Worm (Caenorhabditis elegans) whole organism, late embryonic: ENCODE data around the gene F55G11.2.
A peak's percentile ranks its signal among the peaks of the same experiment; 100 is the strongest.

Source experiments
- F13H6.1 ChIP-seq: sonication (generic microtip); optimal IDR thresholded peaks from 2 replicates; lab custom pipeline; 2016; ENCODE audit warnings: missing genetic modification characterization, missing compliant biosample characterization
- K02D7.2 ChIP-seq: sonication (generic microtip); optimal IDR thresholded peaks from 2 replicates; lab custom pipeline; 2017; ENCODE audit warnings: mild to moderate bottlenecking, missing genetic modification characterization, missing compliant biosample characterization
- Y22D7AL.16 ChIP-seq: sonication (generic microtip); optimal IDR thresholded peaks from 2 replicates; lab custom pipeline; 2016; ENCODE audit warnings: missing genetic modification characterization, missing compliant biosample characterization
- ama-1 ChIP-seq: fragments of 150-350 bp; optimal IDR thresholded peaks from 2 replicates; lab custom pipeline; 2014
- ceh-2 ChIP-seq: sonication (generic microtip); optimal IDR thresholded peaks from 2 replicates; lab custom pipeline; 2016; ENCODE audit warnings: missing genotype, missing genetic modification characterization, missing compliant biosample characterization
- ceh-22 ChIP-seq: sonication (generic microtip); optimal IDR thresholded peaks from 2 replicates; lab custom pipeline; 2017; ENCODE audit warnings: missing biosample characterization, missing genetic modification characterization
- ceh-24 ChIP-seq: sonication (generic microtip); optimal IDR thresholded peaks from 2 replicates; lab custom pipeline; 2016; ENCODE audit warnings: mild to moderate bottlenecking, missing genetic modification characterization, missing compliant biosample characterization
- ceh-31 ChIP-seq: sonication (generic microtip); optimal IDR thresholded peaks from 2 replicates; lab custom pipeline; 2016; ENCODE audit warnings: missing genetic modification characterization, missing compliant biosample characterization
- ceh-45 ChIP-seq: fragments of 200-800 bp; sonication (Bioruptor generic); IDR thresholded peaks from 2 replicates; pipeline ENCODE4 v1.3.6; 2022; ENCODE audit warnings: missing genetic modification reagents, missing genetic modification characterization, missing compliant biosample characterization
- ceh-48 ChIP-seq: sonication (generic microtip); optimal IDR thresholded peaks from 2 replicates; lab custom pipeline; 2016; ENCODE audit warnings: missing genetic modification characterization, inconsistent platforms, missing compliant biosample characterization
- ceh-6 ChIP-seq: fragments of 200-800 bp; sonication (Bioruptor generic); optimal IDR thresholded peaks from 2 replicates; lab custom pipeline; 2018; ENCODE audit warnings: mild to moderate bottlenecking, missing genetic modification characterization, missing compliant biosample characterization
- ceh-9 ChIP-seq: sonication (generic microtip); optimal IDR thresholded peaks from 2 replicates; lab custom pipeline; 2016; ENCODE audit warnings: mild to moderate bottlenecking, missing genetic modification characterization, inconsistent platforms, missing compliant biosample characterization
- che-1 ChIP-seq: sonication (generic microtip); optimal IDR thresholded peaks from 2 replicates; lab custom pipeline; 2016; ENCODE audit warnings: mild to moderate bottlenecking, missing genetic modification characterization, missing compliant biosample characterization
- dve-1 ChIP-seq: sonication (generic microtip); optimal IDR thresholded peaks from 2 replicates; lab custom pipeline; 2017; ENCODE audit warnings: antibody characterized with exemption, mild to moderate bottlenecking, missing genetic modification characterization, missing compliant biosample characterization
- elt-2 ChIP-seq: sonication (generic microtip); optimal IDR thresholded peaks from 2 replicates; lab custom pipeline; 2016; ENCODE audit warnings: missing genetic modification reagents, missing genetic modification characterization, missing compliant biosample characterization
- elt-4 ChIP-seq: sonication (generic microtip); optimal IDR thresholded peaks from 2 replicates; lab custom pipeline; 2016; ENCODE audit warnings: missing genetic modification characterization, missing compliant biosample characterization
- fax-1 ChIP-seq: sonication (generic microtip); optimal IDR thresholded peaks from 2 replicates; lab custom pipeline; 2016; ENCODE audit warnings: missing genotype, missing genetic modification characterization, missing compliant biosample characterization
- hlh-30 ChIP-seq: sonication (generic microtip); optimal IDR thresholded peaks from 2 replicates; lab custom pipeline; 2017; ENCODE audit warnings: antibody characterized with exemption, missing genetic modification characterization, missing compliant biosample characterization; ENCODE audit not compliant: insufficient read depth
- lim-6 ChIP-seq: sonication (generic microtip); optimal IDR thresholded peaks from 2 replicates; lab custom pipeline; 2016; ENCODE audit warnings: missing genetic modification characterization, missing compliant biosample characterization
- madf-2 ChIP-seq: sonication (generic microtip); optimal IDR thresholded peaks from 2 replicates; lab custom pipeline; 2017; ENCODE audit warnings: missing genetic modification characterization, missing compliant biosample characterization
- mec-3 ChIP-seq: sonication (generic microtip); optimal IDR thresholded peaks from 2 replicates; lab custom pipeline; 2016; ENCODE audit warnings: borderline replicate concordance, missing genetic modification characterization, missing compliant biosample characterization
- nfya-1 ChIP-seq: sonication (generic microtip); optimal IDR thresholded peaks from 2 replicates; lab custom pipeline; 2017; ENCODE audit warnings: missing genetic modification characterization, mild to moderate bottlenecking, missing compliant biosample characterization, antibody characterized with exemption, moderate library complexity
- nhr-11 ChIP-seq: fragments of 150-350 bp; optimal IDR thresholded peaks from 2 replicates; lab custom pipeline; 2014; ENCODE audit warnings: missing biosample characterization, missing genetic modification characterization
- npax-4 ChIP-seq: sonication (generic microtip); optimal IDR thresholded peaks from 2 replicates; lab custom pipeline; 2016; ENCODE audit warnings: missing genetic modification characterization, missing compliant biosample characterization
- pat-9 ChIP-seq: fragments of 200-800 bp; sonication (Bioruptor generic); optimal IDR thresholded peaks from 2 replicates; lab custom pipeline; 2018; ENCODE audit warnings: mild to moderate bottlenecking, missing genetic modification characterization, moderate library complexity, missing compliant biosample characterization
- pros-1 ChIP-seq: fragments of 150-350 bp; optimal IDR thresholded peaks from 2 replicates; lab custom pipeline; 2014; ENCODE audit warnings: missing biosample characterization, missing genetic modification reagents, missing genetic modification characterization
- rnt-1 ChIP-seq: sonication (generic microtip); optimal IDR thresholded peaks from 2 replicates; lab custom pipeline; 2016; ENCODE audit warnings: missing genetic modification characterization, missing compliant biosample characterization
- sox-2 ChIP-seq: fragments of 200-800 bp; sonication (Bioruptor generic); IDR thresholded peaks from 2 replicates; pipeline ENCODE4 v1.3.6; 2022; ENCODE audit warnings: missing genetic modification reagents, missing genetic modification characterization, missing compliant biosample characterization
- syd-9 ChIP-seq: sonication (generic microtip); optimal IDR thresholded peaks from 2 replicates; lab custom pipeline; 2016; ENCODE audit warnings: mild to moderate bottlenecking, missing genetic modification characterization, moderate library complexity, missing compliant biosample characterization
- tbx-7 ChIP-seq: sonication (generic microtip); optimal IDR thresholded peaks from 2 replicates; lab custom pipeline; 2016; ENCODE audit warnings: missing genotype, missing genetic modification characterization, missing compliant biosample characterization
- ttx-3 ChIP-seq: sonication (generic microtip); optimal IDR thresholded peaks from 2 replicates; lab custom pipeline; 2016; ENCODE audit warnings: missing genetic modification reagents, missing genetic modification characterization, missing compliant biosample characterization
- unc-42 ChIP-seq: sonication (generic microtip); optimal IDR thresholded peaks from 2 replicates; lab custom pipeline; 2016; ENCODE audit warnings: missing genotype, missing genetic modification characterization, missing compliant biosample characterization
- zip-5 ChIP-seq: sonication (generic microtip); optimal IDR thresholded peaks from 2 replicates; lab custom pipeline; 2016; ENCODE audit warnings: missing genetic modification characterization, missing compliant biosample characterization
- ztf-16 ChIP-seq: sonication (generic microtip); optimal IDR thresholded peaks from 2 replicates; lab custom pipeline; 2017; ENCODE audit warnings: missing genetic modification characterization, missing compliant biosample characterization

F55G11.2 gene

ce11 chrIV:12971994-12972520, 3.0 kb upstream of the F55G11.2 start:
- TF ChIP-seq lim-6 (tag; lab: Kevin White, UChicago) (no peak), unc-42 (tag; lab: Kevin White, UChicago) (no peak), elt-2 (tag; lab: Kevin White, UChicago) (peak; percentile 77), ceh-2 (tag; lab: Kevin White, UChicago) (no peak)
- TF ChIP-seq, all 69 proteins: peak for 1

- no peak for TF ChIP-seq npax-4 (tag; lab: Kevin White, UChicago)
- no peak for TF ChIP-seq che-1
- no peak for TF ChIP-seq zip-5
- no peak for TF ChIP-seq sox-2 (GFP tag; lab: Robert Waterston, UW)
- no peak for TF ChIP-seq ttx-3 (tag; lab: Kevin White, UChicago)
- no peak for TF ChIP-seq ceh-6 (GFP tag; lab: Kevin White, UChicago)
- TF ChIP-seq Y22D7AL.16 = no peak
- TF ChIP-seq ceh-9 = no peak
- TF ChIP-seq nhr-11 = no peak
- TF ChIP-seq unc-42 (tag; lab: Kevin White, UChicago) = no peak
- TF ChIP-seq elt-4 (tag; lab: Kevin White, UChicago) = no peak
- no peak for TF ChIP-seq ama-1 (lab: Kevin White, UChicago)
- TF ChIP-seq syd-9 (tag; lab: Kevin White, UChicago) = no peak
- no peak for TF ChIP-seq dve-1 (tag; lab: Kevin White, UChicago)
- TF ChIP-seq mec-3 (tag; lab: Kevin White, UChicago) = no peak
- TF ChIP-seq elt-2 (tag; lab: Kevin White, UChicago) = no peak
Measured at ce11 chrIV:12967303-12967702, 1.8 kb downstream of the F55G11.2 start.

- TF ChIP-seq hlh-30 (no peak), nfya-1 (tag; lab: Kevin White, UChicago) (no peak), ceh-31 (tag; lab: Kevin White, UChicago) (no peak), K02D7.2 (tag; lab: Kevin White, UChicago) (no peak), ceh-22 (tag; lab: Kevin White, UChicago) (no peak), F13H6.1 (no peak), rnt-1 (tag; lab: Kevin White, UChicago) (no peak), madf-2 (no peak), sox-2 (GFP tag; lab: Robert Waterston, UW) (no peak), fax-1 (tag; lab: Kevin White, UChicago) (no peak), elt-4 (tag; lab: Kevin White, UChicago) (no peak), tbx-7 (tag; lab: Kevin White, UChicago) (no peak)
Measured at ce11 chrIV:12965074-12965473, 4.0 kb downstream of the F55G11.2 start, which contains the start of gene dod-22. dod-22 (plus strand) TSS chrIV:12965374.

ce11 chrIV:12964648-12965047, 4.4 kb downstream of the F55G11.2 start:
- TF ChIP-seq ceh-48 = no peak
- TF ChIP-seq ama-1 (lab: Kevin White, UChicago) = no peak
- TF ChIP-seq ceh-45 = no peak
- no peak for TF ChIP-seq pros-1 (tag; lab: Kevin White, UChicago)
- TF ChIP-seq che-1 = no peak

ce11 chrIV:12962564-12962963, 6.5 kb downstream of the F55G11.2 start, which contains the start of gene F55G11.8:
F55G11.8 (plus strand) TSS chrIV:12962808.
- peak; percentile 3 for TF ChIP-seq elt-2 (tag; lab: Kevin White, UChicago)
- TF ChIP-seq ttx-3 (tag; lab: Kevin White, UChicago) = no peak
- TF ChIP-seq ztf-16 (tag; lab: Kevin White, UChicago) = no peak

- TF ChIP-seq ztf-16 (tag; lab: Kevin White, UChicago) = no peak
- TF ChIP-seq ama-1 (lab: Kevin White, UChicago) = no peak
- TF ChIP-seq rnt-1 (tag; lab: Kevin White, UChicago) = no peak
- TF ChIP-seq ceh-22 (tag; lab: Kevin White, UChicago) = no peak
- TF ChIP-seq F13H6.1 = no peak
- TF ChIP-seq ceh-24 (tag; lab: Kevin White, UChicago) = no peak
- no peak for TF ChIP-seq ceh-6 (GFP tag; lab: Kevin White, UChicago)
- TF ChIP-seq pat-9 (tag; lab: Kevin White, UChicago) = no peak
- TF ChIP-seq, all 69 proteins: peak for 0
Measured at ce11 chrIV:12960136-12960535, 9.0 kb downstream of the F55G11.2 start, which contains the start of gene F55G11.7. F55G11.7 (plus strand) TSS chrIV:12960436.
